Fruit fly (Drosophila melanogaster) whole organism, pupa: ENCODE data around the gene CG18478.
"Not testable (repeated sequence)": the region's sequence is repeated elsewhere in the genome, so short reads cannot be mapped to it uniquely, and the experiment has no call there.

Experiments
- CG14655 ChIP-seq: fragments of 200-800 bp; sonication (Bioruptor generic); optimal IDR thresholded peaks from 3 replicates; lab custom pipeline; 2017; ENCODE audit warnings: mild to moderate bottlenecking, missing biosample characterization, missing genetic modification reagents, missing genetic modification characterization
- CG15710 ChIP-seq: fragments of 200-800 bp; sonication (Bioruptor generic); optimal IDR thresholded peaks from 2 replicates; lab custom pipeline; 2018; ENCODE audit warnings: missing biosample characterization, mild to moderate bottlenecking, missing genetic modification characterization, moderate library complexity
- CG4496 ChIP-seq: fragments of 200-800 bp; sonication (Bioruptor generic); IDR thresholded peaks from 3 replicates; pipeline ENCODE4 v1.3.6; 2022; ENCODE audit warnings: missing biosample characterization, missing genetic modification characterization
- CG8159 ChIP-seq: fragments of 200-800 bp; sonication (Bioruptor generic); optimal IDR thresholded peaks from 3 replicates; lab custom pipeline; 2018; ENCODE audit warnings: missing biosample characterization, mild to moderate bottlenecking, missing genetic modification characterization, moderate library complexity
- CG8301 ChIP-seq: fragments of 200-800 bp; sonication (Bioruptor generic); optimal IDR thresholded peaks from 2 replicates; lab custom pipeline; 2018; ENCODE audit warnings: missing biosample characterization, mild to moderate bottlenecking, missing genetic modification characterization
- EcR ChIP-seq: fragments of 200-800 bp; sonication (Bioruptor generic); optimal IDR thresholded peaks from 3 replicates; lab custom pipeline; 2019; ENCODE audit warnings: missing biosample characterization, missing genetic modification characterization, mild to moderate bottlenecking, moderate library complexity, missing genetic modification reagents
- Pif1B ChIP-seq: fragments of 200-800 bp; sonication (Bioruptor generic); optimal IDR thresholded peaks from 3 replicates; lab custom pipeline; 2016; ENCODE audit warnings: missing biosample characterization, missing genetic modification characterization
- Snoo ChIP-seq: fragments of 200-800 bp; sonication (Bioruptor generic); optimal IDR thresholded peaks from 3 replicates; lab custom pipeline; 2017; ENCODE audit warnings: missing biosample characterization, mild to moderate bottlenecking, missing genetic modification characterization, inconsistent platforms
- gl ChIP-seq: fragments of 200-800 bp; sonication (Bioruptor generic); optimal IDR thresholded peaks from 2 replicates; lab custom pipeline; 2018; ENCODE audit warnings: missing biosample characterization, mild to moderate bottlenecking, missing genetic modification characterization
- rn ChIP-seq: fragments of 200-800 bp; sonication (Bioruptor generic); IDR thresholded peaks from 2 replicates; pipeline ENCODE4 v1.3.6; 2022; ENCODE audit warnings: missing biosample characterization, missing genetic modification characterization

DNA sequence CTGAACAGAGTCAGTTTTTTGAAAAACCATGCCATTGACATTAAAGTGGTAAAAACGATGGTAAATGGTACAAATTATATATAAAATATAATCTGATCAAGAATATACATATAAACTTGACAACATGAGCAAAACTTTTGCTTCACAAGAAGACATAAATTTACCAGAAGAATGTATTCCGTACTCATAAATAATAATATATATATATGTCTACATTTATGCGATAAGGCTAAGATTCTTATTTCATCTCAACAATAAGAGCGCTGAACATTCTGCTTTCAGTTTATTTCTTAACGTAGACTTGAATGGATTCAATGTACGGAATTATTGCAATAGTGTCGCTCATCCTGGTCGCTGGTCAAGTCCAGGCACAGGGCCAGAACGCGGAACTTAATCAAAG is 9.2 kb upstream of the CG18478 start, which contains the start of gene CG18477:
- TF ChIP-seq CG15710 (tag; lab: Kevin White, UChicago); gl; Pif1B (GFP tag; lab: Kevin White, UChicago); CG14655; CG4496; EcR (GFP tag; lab: Kevin White, UChicago); Snoo (tag; lab: Kevin White, UChicago); CG8301 (tag; lab: Kevin White, UChicago); rn (GFP tag; lab: Robert Waterston, UW); CG8159: not testable (repeated sequence)
